Worm (Caenorhabditis elegans) whole organism, L1 larva: ENCODE measurements around the gene sars-2.

Experiments
- aly-2 ChIP-seq: fragments of 150-350 bp; optimal IDR thresholded peaks from 2 replicates; lab custom pipeline; 2014; ENCODE audit warnings: missing biosample characterization, missing genetic modification characterization
- ama-1 ChIP-seq: fragments of 150-350 bp; optimal IDR thresholded peaks from 2 replicates; lab custom pipeline; 2014
- ceh-82 ChIP-seq, 3 experiments: fragments of 150-350 bp in 1 of 3; sonication (generic microtip) in 2 of 3; optimal IDR thresholded peaks; 2 replicates each; lab custom pipeline; 2014 to 2017; ENCODE audit warnings: missing biosample characterization in 3 of 3, missing genetic modification characterization in 3 of 3
- elt-2 ChIP-seq: sonication (generic microtip); optimal IDR thresholded peaks from 2 replicates; lab custom pipeline; 2016; ENCODE audit warnings: missing genetic modification characterization, mild to moderate bottlenecking, inconsistent platforms, missing compliant biosample characterization, missing genetic modification reagents
- fos-1 ChIP-seq: fragments of 150-350 bp; optimal IDR thresholded peaks from 2 replicates; lab custom pipeline; 2014; ENCODE audit warnings: missing biosample characterization, missing genetic modification characterization
- irx-1 ChIP-seq: sonication (generic microtip); optimal IDR thresholded peaks from 2 replicates; lab custom pipeline; 2016; ENCODE audit warnings: missing genetic modification characterization, missing compliant biosample characterization
- mdl-1 ChIP-seq, 2 experiments: fragments of 150-350 bp; optimal IDR thresholded peaks; 2 replicates each; lab custom pipeline; 2014 to 2017; ENCODE audit warnings: missing biosample characterization in 2 of 2, missing genetic modification characterization in 2 of 2, inconsistent platforms in 1 of 2
- nhr-11 ChIP-seq: fragments of 150-350 bp; optimal IDR thresholded peaks from 2 replicates; lab custom pipeline; 2014; ENCODE audit warnings: missing biosample characterization, missing genetic modification characterization
- nhr-12 ChIP-seq: sonication (generic microtip); optimal IDR thresholded peaks from 2 replicates; lab custom pipeline; 2017; ENCODE audit warnings: missing biosample characterization, missing genetic modification characterization
- nhr-28 ChIP-seq: fragments of 150-350 bp; optimal IDR thresholded peaks from 2 replicates; lab custom pipeline; 2014; ENCODE audit warnings: missing biosample characterization, missing genetic modification characterization
- pax-3 ChIP-seq: fragments of 200-800 bp; sonication (Bioruptor generic); optimal IDR thresholded peaks from 2 replicates; lab custom pipeline; 2018; ENCODE audit warnings: mild to moderate bottlenecking, missing genetic modification characterization, moderate library complexity, missing compliant biosample characterization
- snpc-4 ChIP-seq: fragments of 150-350 bp; optimal IDR thresholded peaks from 2 replicates; lab custom pipeline; 2014; ENCODE audit warnings: missing biosample characterization, missing genetic modification characterization
- snu-23 ChIP-seq: sonication (generic microtip); optimal IDR thresholded peaks from 2 replicates; lab custom pipeline; 2016; ENCODE audit warnings: missing genetic modification characterization, missing compliant biosample characterization
- ztf-11 ChIP-seq, 2 experiments: sonication (generic microtip); optimal IDR thresholded peaks; 2 replicates each; lab custom pipeline; 2016 to 2017; ENCODE audit warnings: missing genetic modification characterization in 2 of 2, missing biosample characterization in 1 of 2, missing compliant biosample characterization in 1 of 2

DNA sequence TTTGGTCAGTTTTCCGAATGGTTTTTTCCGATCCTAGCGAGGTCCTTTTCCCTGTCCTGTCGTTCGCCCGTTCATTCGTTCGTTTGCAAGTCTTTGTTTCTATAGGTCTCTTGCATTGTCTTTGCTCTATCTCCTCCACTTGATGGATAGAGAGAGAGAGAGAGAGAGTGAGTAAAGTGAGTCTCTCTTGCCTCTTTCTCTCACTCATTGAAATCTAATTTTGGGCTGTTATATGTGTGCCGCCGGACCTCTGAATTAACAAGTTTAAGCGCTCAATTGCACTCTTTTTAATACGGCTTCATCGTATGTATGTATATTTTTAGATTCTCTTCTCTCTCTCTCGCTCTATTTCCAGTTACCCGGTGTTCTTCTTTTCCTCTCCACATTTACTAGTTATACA, 46.4 kb downstream of the sars-2 start:
- TF ChIP-seq pax-3 (tag; lab: Kevin White, UChicago) (no peak), snu-23 (GFP tag; lab: Kevin White, UChicago) (no peak), mdl-1 (tag; optimal IDR thresholded peaks at IDR 0.05; lab: Kevin White, UChicago) (no peak), nhr-11 (no peak), fos-1 (tag; lab: Kevin White, UChicago) (no peak), snpc-4 (no peak), ztf-11 (tag; optimal IDR thresholded peaks at IDR 0.05; lab: Kevin White, UChicago) (no peak), ama-1 (no peak), elt-2 (tag; lab: Kevin White, UChicago) (no peak), nhr-28 (tag; lab: Kevin White, UChicago) (no peak), irx-1 (tag; lab: Kevin White, UChicago) (no peak), nhr-12 (no peak), aly-2 (tag; lab: Kevin White, UChicago) (no peak), ceh-82 (tag; optimal IDR thresholded peaks at IDR 0.05; lab: Kevin White, UChicago) (no peak)
